Fruit fly (Drosophila melanogaster): ENCODE measurements around the gene SP1029.

The SP1029 gene

DNA sequence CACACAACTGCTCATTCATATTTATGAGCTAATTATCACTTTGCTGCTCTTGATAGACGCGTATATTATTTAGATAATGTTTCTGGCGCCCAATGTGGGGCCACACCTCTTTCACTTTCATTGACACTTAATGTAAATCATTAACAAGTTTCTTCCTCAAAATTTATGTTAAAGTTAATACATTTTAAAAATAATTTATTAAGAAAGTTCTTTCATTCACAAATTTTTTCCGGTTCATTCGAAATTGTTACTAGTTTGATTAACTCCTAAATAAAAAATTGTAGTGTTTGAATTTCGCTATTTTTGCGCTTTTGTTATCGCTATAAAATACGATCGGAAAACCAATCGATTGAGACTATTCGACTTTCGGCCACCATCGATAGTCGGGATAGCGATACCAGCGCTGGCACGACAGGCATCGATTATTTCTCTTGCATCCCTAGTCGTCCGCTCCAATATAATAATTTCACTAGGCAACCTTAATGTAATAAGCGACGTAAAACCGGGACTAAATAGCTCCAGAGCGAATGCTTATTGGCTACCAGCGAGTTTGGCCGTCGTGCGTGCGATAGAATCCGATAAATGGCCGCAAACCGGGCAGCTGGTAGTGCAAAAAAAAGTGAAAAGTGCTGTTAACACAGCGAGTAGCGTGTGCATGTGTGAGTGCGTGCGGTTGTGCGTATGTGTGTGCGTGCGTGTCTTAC lies 21.4 kb downstream of the SP1029 start, which contains the start of gene Usp1 (continued):
- TF ChIP-seq TFAM (GFP tag; optimal IDR thresholded peaks at IDR 0.05) (no peak), dati (GFP tag; IDR thresholded peaks at IDR 0.05) (no peak), p53 (GFP tag; optimal IDR thresholded peaks at IDR 0.05) (no peak), CG31441 (GFP tag; IDR thresholded peaks at IDR 0.05) (no peak), Dip2 (GFP tag; IDR thresholded peaks at IDR 0.05) (no peak), rib (GFP tag; IDR thresholded peaks at IDR 0.05) (no peak), gsb-n (tag; optimal IDR thresholded peaks at IDR 0.05) (no peak), Atf3 (GFP tag; optimal IDR thresholded peaks at IDR 0.05) (no peak), Dp (GFP tag; optimal IDR thresholded peaks at IDR 0.05) (peak; percentile 90), lov (optimal IDR thresholded peaks at IDR 0.05) (no peak), lov (GFP tag; IDR thresholded peaks at IDR 0.05) (no peak), Opbp (GFP tag; IDR thresholded peaks at IDR 0.05; ENCODE audit: partially characterized antibody) (peak; percentile 96), chinmo (GFP tag; IDR thresholded peaks at IDR 0.05; ENCODE audit: partially characterized antibody) (peak; percentile 91; the same call in 2 of the 4 replicates), Oaz (GFP tag; IDR thresholded peaks at IDR 0.05) (no peak), Dek (tag; optimal IDR thresholded peaks at IDR 0.05) (peak; percentile 14), Sry-β (GFP tag; optimal IDR thresholded peaks at IDR 0.05) (no peak), CG2120 (GFP tag; optimal IDR thresholded peaks at IDR 0.05) (no peak), Kr (GFP tag; optimal IDR thresholded peaks at IDR 0.05) (no peak), ttk (GFP tag; IDR thresholded peaks at IDR 0.05) (no peak), Nf-YC (tag; optimal IDR thresholded peaks at IDR 0.05) (no peak), wdn (GFP tag; IDR thresholded peaks at IDR 0.05) (no peak), CG13287 (GFP tag; IDR thresholded peaks at IDR 0.05; ENCODE audit: partially characterized antibody) (peak; percentile 96), CG32532 (GFP tag; IDR thresholded peaks at IDR 0.05) (no peak), zf30C (GFP tag; optimal IDR thresholded peaks at IDR 0.05) (no peak), CG3065 (GFP tag; optimal IDR thresholded peaks at IDR 0.05) (no peak), CG16815 (GFP tag; optimal IDR thresholded peaks at IDR 0.05) (no peak), fu2 (GFP tag; optimal IDR thresholded peaks at IDR 0.05) (no peak), cato (GFP tag; optimal IDR thresholded peaks at IDR 0.05; ENCODE audit: borderline replicate concordance) (no peak), H15 (GFP tag; IDR thresholded peaks at IDR 0.05) (no peak), Med (GFP tag) (peak; percentile 83), NfI (GFP tag; optimal IDR thresholded peaks at IDR 0.05) (no peak), bigmax (GFP tag; optimal IDR thresholded peaks at IDR 0.05) (no peak), bsh (GFP tag; optimal IDR thresholded peaks at IDR 0.05) (no peak), cas (GFP tag; IDR thresholded peaks at IDR 0.05) (no peak), salm (tag; optimal IDR thresholded peaks at IDR 0.05) (no peak), CG8359 (GFP tag; optimal IDR thresholded peaks at IDR 0.05; ENCODE audit: borderline replicate concordance) (no peak), Scr (GFP tag; IDR thresholded peaks at IDR 0.05; ENCODE audit: partially characterized antibody) (peak; percentile 93), jing (GFP tag; optimal IDR thresholded peaks at IDR 0.05) (no peak), CG16779 (GFP tag; IDR thresholded peaks at IDR 0.05) (no peak), Blimp-1 (GFP tag; optimal IDR thresholded peaks at IDR 0.05) (peak; percentile 76), Abd-B (GFP tag; optimal IDR thresholded peaks at IDR 0.05) (no peak), emc (GFP tag; optimal IDR thresholded peaks at IDR 0.05) (no peak), nmo (GFP tag; optimal IDR thresholded peaks at IDR 0.05) (peak; percentile 62), bab2 (GFP tag; optimal IDR thresholded peaks at IDR 0.05) (no peak), pzg (GFP tag; optimal IDR thresholded peaks at IDR 0.05) (peak; percentile 92), sqz (GFP tag; optimal IDR thresholded peaks at IDR 0.05) (no peak), Ets65A (GFP tag) (no peak), inv (GFP tag; IDR thresholded peaks at IDR 0.05; ENCODE audit: partially characterized antibody) (peak; percentile 93), CG30020 (tag; optimal IDR thresholded peaks at IDR 0.05) (no peak), HHEX (GFP tag; optimal IDR thresholded peaks at IDR 0.05) (no peak)
